Fruit fly (Drosophila melanogaster) whole organism, prepupa: ENCODE results near the gene Obp93a.

ENCODE experiments used
- CG11294 ChIP-seq: fragments of 200-800 bp; sonication (Bioruptor generic); IDR thresholded peaks from 2 replicates; pipeline ENCODE4 v1.3.6; 2022; ENCODE audit warnings: missing biosample characterization, missing genetic modification characterization
- CG11902 ChIP-seq: fragments of 200-800 bp; sonication (Bioruptor generic); optimal IDR thresholded peaks from 3 replicates; lab custom pipeline; 2016; ENCODE audit warnings: missing biosample characterization, missing genetic modification characterization
- CG31627 ChIP-seq: fragments of 200-800 bp; sonication (Bioruptor generic); optimal IDR thresholded peaks from 3 replicates; lab custom pipeline; 2016; ENCODE audit warnings: missing biosample characterization, missing genetic modification characterization

DNA sequence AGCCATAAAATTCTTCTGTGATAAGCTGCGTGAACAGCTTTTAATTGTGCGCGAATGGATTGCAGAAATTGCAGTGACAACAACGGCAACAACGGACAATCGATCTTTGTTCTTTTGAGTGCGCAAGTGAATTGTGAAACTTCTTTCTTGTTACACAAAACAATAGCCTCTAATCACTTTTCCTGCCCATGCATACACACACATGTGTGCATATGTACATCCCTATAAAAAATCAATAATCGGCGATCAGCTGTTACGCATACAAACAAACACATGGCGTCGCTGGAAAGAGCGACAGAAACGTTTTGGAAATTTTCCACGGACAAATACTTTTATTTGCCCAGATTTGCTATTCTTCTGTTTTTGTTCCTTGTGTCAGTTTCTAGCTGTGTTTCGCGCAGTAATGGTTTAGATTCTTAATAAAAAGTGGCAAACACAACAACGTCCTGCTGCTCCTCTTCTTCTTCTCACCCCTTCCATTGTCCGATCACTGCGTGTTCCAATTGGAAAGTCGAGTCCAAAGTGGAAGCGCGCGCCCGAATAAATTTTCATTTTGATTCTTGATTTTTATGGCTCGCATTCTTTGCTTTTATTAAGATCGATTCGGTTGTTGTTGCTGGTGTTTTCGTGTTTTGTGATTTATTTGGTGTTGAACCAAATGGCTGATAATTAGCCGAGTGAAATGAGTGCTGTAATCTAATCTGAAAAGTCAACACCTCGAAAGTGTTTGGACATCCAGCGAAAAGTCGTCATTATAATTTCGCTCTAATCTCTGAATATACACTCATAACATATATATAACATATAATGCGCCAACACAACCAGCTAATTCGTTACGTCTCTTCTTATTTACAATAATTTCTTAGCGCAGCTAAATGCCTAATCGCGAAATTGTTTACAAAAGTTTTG lies 27.3 kb upstream of the Obp93a start:
- TF ChIP-seq CG31627 (GFP tag; lab: Kevin White, UChicago) (no peak), CG11294 (no peak), CG11902 (no peak)
